Fruit fly (Drosophila melanogaster): ENCODE data around the gene Smn.

- TF ChIP-seq esn (GFP tag; optimal IDR thresholded peaks at IDR 0.05) (no peak), CG10669 (GFP tag; optimal IDR thresholded peaks at IDR 0.05) (no peak), ss (GFP tag; optimal IDR thresholded peaks at IDR 0.05) (no peak), CG6854 (GFP tag; optimal IDR thresholded peaks at IDR 0.05) (no peak), Hr39 (GFP tag; optimal IDR thresholded peaks at IDR 0.05) (no peak), CG31627 (GFP tag; optimal IDR thresholded peaks at IDR 0.05) (no peak), CG6808 (GFP tag; optimal IDR thresholded peaks at IDR 0.05) (no peak), achi (GFP tag; optimal IDR thresholded peaks at IDR 0.05) (no peak), CG8119 (GFP tag; IDR thresholded peaks at IDR 0.05) (no peak), CG16779 (tag; optimal IDR thresholded peaks at IDR 0.05) (no peak), CG10631 (GFP tag; optimal IDR thresholded peaks at IDR 0.05) (no peak), CG1621 (tag; optimal IDR thresholded peaks at IDR 0.05) (no peak), Blimp-1 (GFP tag; optimal IDR thresholded peaks at IDR 0.05) (no peak), Ets96B (tag; optimal IDR thresholded peaks at IDR 0.05) (no peak)
These were observed 18.0 kb downstream of the Smn start for dm6 chr3L:16563361-16563760.

All from whole organism, prepupa.